Fruit fly (Drosophila melanogaster): ENCODE measurements around the gene Polr3C.

Gene Polr3C

dm6 chr3R:12422379-12422975 is 37.7 kb upstream of the Polr3C start, which contains the start of the genes Scgbeta and CG17202 (continued):
- TF ChIP-seq sob (GFP tag; IDR thresholded peaks at IDR 0.05) (no peak), otp (GFP tag; IDR thresholded peaks at IDR 0.05) (peak; percentile 37; the same call in 1 of the 3 replicates), Fer1 (GFP tag; optimal IDR thresholded peaks at IDR 0.05) (peak; percentile 10), CG3995 (GFP tag; optimal IDR thresholded peaks at IDR 0.05) (no peak), CG30403 (GFP tag; optimal IDR thresholded peaks at IDR 0.05) (peak; percentile 37), CG17912 (GFP tag; optimal IDR thresholded peaks at IDR 0.05) (no peak), peb (GFP tag; IDR thresholded peaks at IDR 0.05) (no peak), Hey (tag; optimal IDR thresholded peaks at IDR 0.05) (no peak), CG18619 (GFP tag; optimal IDR thresholded peaks at IDR 0.05) (peak; percentile 20), trh (GFP tag; optimal IDR thresholded peaks at IDR 0.05) (no peak), Atf3 (GFP tag; optimal IDR thresholded peaks at IDR 0.05) (no peak), Hmr (GFP tag; optimal IDR thresholded peaks at IDR 0.05) (no peak), onecut (GFP tag; IDR thresholded peaks at IDR 0.05) (peak; percentile 29), CG2120 (GFP tag; optimal IDR thresholded peaks at IDR 0.05) (peak; percentile 59), sd (tag; optimal IDR thresholded peaks at IDR 0.05) (no peak), tll (GFP tag; optimal IDR thresholded peaks at IDR 0.05) (peak in 1 of 2 experiments; percentile 44), YL-1 (GFP tag; optimal IDR thresholded peaks at IDR 0.05) (peak; percentile 59), CG7372 (GFP tag; IDR thresholded peaks at IDR 0.05) (no peak), Lim3 (GFP tag; IDR thresholded peaks at IDR 0.05) (no peak), oc (tag; optimal IDR thresholded peaks at IDR 0.05) (no peak), CG14014 (GFP tag; IDR thresholded peaks at IDR 0.05) (peak; percentile 35; the same call in 1 of the 2 replicates), CrebB (tag; optimal IDR thresholded peaks at IDR 0.05) (no peak), hb (GFP tag; IDR thresholded peaks at IDR 0.05; ENCODE audit: partially characterized antibody) (no peak), Xbp1 (GFP tag; optimal IDR thresholded peaks at IDR 0.05) (peak; percentile 41), CG17829 (tag; optimal IDR thresholded peaks at IDR 0.05) (peak; percentile 27), ssp (GFP tag; IDR thresholded peaks at IDR 0.05) (no peak), CG4730 (GFP tag; IDR thresholded peaks at IDR 0.05) (no peak), CG32767 (GFP tag; IDR thresholded peaks at IDR 0.05) (0 out of 2 replicates have a peak, but pooled peaks have one; percentile 12), Sox102F (GFP tag; optimal IDR thresholded peaks at IDR 0.05) (no peak), CG13424 (tag; optimal IDR thresholded peaks at IDR 0.05) (peak; percentile 41), CG12744 (GFP tag; optimal IDR thresholded peaks at IDR 0.05) (peak; percentile 32), CG4617 (GFP tag; optimal IDR thresholded peaks at IDR 0.05; ENCODE audit: borderline replicate concordance) (peak; percentile 84), toy (GFP tag; IDR thresholded peaks at IDR 0.05) (no peak), Ada2b (GFP tag; IDR thresholded peaks at IDR 0.05) (0 out of 2 replicates have a peak, but pooled peaks have one; percentile 5), CG8281 (tag; optimal IDR thresholded peaks at IDR 0.05) (no peak), CG2129 (GFP tag; IDR thresholded peaks at IDR 0.05; ENCODE audit: partially characterized antibody) (no peak), HLH54F (GFP tag; optimal IDR thresholded peaks at IDR 0.05) (no peak), Lpt (GFP tag; optimal IDR thresholded peaks at IDR 0.05) (no peak), Dek (tag; optimal IDR thresholded peaks at IDR 0.05) (peak; percentile 32), aop (GFP tag; IDR thresholded peaks at IDR 0.05) (no peak), CG6175 (GFP tag; IDR thresholded peaks at IDR 0.05) (no peak), Ets97D (GFP tag; optimal IDR thresholded peaks at IDR 0.05) (peak; percentile 65), Blimp-1 (GFP tag; optimal IDR thresholded peaks at IDR 0.05) (no peak), ind (GFP tag; optimal IDR thresholded peaks at IDR 0.05) (no peak), CG8944 (GFP tag; optimal IDR thresholded peaks at IDR 0.05) (peak; percentile 25), Deaf1 (tag; optimal IDR thresholded peaks at IDR 0.05) (no peak), mirr (GFP tag; optimal IDR thresholded peaks at IDR 0.05) (no peak), Dbx (GFP tag; IDR thresholded peaks at IDR 0.05) (0 out of 3 replicates have a peak, but pooled peaks have one; percentile 27), nerfin-1 (tag; optimal IDR thresholded peaks at IDR 0.05) (no peak), NfI (GFP tag; optimal IDR thresholded peaks at IDR 0.05) (no peak)
